Fruit fly (Drosophila melanogaster) Kc167 (cell line): ENCODE measurements around the gene CG9676.

Source experiments
- Myc ChIP-seq: fragments of >200 bp; optimal IDR thresholded peaks from 2 replicates; lab custom pipeline; 2017; ENCODE audit warnings: missing external identifiers
- insv ChIP-seq: fragments of >200 bp; optimal IDR thresholded peaks from 3 replicates; lab custom pipeline; 2018; ENCODE audit warnings: missing external identifiers
- psq ChIP-seq: fragments of >200 bp; optimal IDR thresholded peaks from 2 replicates; lab custom pipeline; 2017; ENCODE audit warnings: missing external identifiers
- ttk ChIP-seq: sonication (Bioruptor generic); optimal IDR thresholded peaks from 2 replicates; lab custom pipeline; 2017; ENCODE audit warnings: missing external identifiers

DNA sequence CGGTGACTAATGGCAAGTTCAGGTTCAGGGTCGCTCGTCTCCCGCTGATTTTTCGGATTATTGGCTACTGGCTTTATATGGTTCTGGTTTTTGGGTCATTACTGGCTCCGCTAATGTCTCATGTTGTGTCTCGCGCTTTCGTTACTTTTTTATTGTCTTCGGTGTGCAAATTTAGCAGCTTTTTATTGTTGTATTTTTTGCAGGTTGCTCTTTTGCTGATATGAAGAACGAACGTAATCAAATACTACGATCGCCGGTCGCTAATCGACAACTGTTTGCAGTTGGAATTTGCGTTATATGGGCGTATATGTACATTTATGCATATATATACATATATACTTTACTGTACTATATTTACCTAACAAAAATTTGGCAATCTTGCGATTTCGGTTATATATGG lies 24.6 kb upstream of the CG9676 start:
- TF ChIP-seq psq = no peak
- no peak for TF ChIP-seq ttk (lab: Kevin White, UChicago)
- TF ChIP-seq Myc = no peak
- no peak for TF ChIP-seq insv
